Fruit fly (Drosophila melanogaster) whole organism, prepupa: Measurements from ENCODE around the gene Dus1.

ENCODE experiments used
- Blimp-1 ChIP-seq: fragments of 200-800 bp; sonication (Bioruptor generic); optimal IDR thresholded peaks from 3 replicates; lab custom pipeline; 2017; ENCODE audit warnings: missing biosample characterization, missing genetic modification characterization, mild to moderate bottlenecking, moderate library complexity, missing genetic modification reagents
- CG11294 ChIP-seq: fragments of 200-800 bp; sonication (Bioruptor generic); IDR thresholded peaks from 2 replicates; pipeline ENCODE4 v1.3.6; 2022; ENCODE audit warnings: missing biosample characterization, missing genetic modification characterization
- CG6808 ChIP-seq: fragments of 200-800 bp; sonication (Bioruptor generic); optimal IDR thresholded peaks from 3 replicates; lab custom pipeline; 2017; ENCODE audit warnings: missing biosample characterization, missing genetic modification characterization, mild to moderate bottlenecking, moderate library complexity, missing genetic modification reagents
- CG7368 ChIP-seq: fragments of 200-800 bp; sonication (Bioruptor generic); optimal IDR thresholded peaks from 3 replicates; lab custom pipeline; 2016; ENCODE audit warnings: missing biosample characterization, missing genetic modification characterization
- Eip78C ChIP-seq: fragments of 200-800 bp; sonication (Bioruptor generic); peaks from one replicate; lab custom pipeline; 2016; ENCODE audit warnings: missing biosample characterization, missing genetic modification characterization
- Ets21C ChIP-seq: fragments of 200-800 bp; sonication (Bioruptor generic); optimal IDR thresholded peaks from 3 replicates; lab custom pipeline; 2016; ENCODE audit warnings: missing biosample characterization, missing genetic modification characterization
- vri ChIP-seq: fragments of 200-800 bp; sonication (Bioruptor generic); optimal IDR thresholded peaks from 3 replicates; lab custom pipeline; 2016; ENCODE audit warnings: missing biosample characterization, mild to moderate bottlenecking, missing genetic modification characterization

DNA sequence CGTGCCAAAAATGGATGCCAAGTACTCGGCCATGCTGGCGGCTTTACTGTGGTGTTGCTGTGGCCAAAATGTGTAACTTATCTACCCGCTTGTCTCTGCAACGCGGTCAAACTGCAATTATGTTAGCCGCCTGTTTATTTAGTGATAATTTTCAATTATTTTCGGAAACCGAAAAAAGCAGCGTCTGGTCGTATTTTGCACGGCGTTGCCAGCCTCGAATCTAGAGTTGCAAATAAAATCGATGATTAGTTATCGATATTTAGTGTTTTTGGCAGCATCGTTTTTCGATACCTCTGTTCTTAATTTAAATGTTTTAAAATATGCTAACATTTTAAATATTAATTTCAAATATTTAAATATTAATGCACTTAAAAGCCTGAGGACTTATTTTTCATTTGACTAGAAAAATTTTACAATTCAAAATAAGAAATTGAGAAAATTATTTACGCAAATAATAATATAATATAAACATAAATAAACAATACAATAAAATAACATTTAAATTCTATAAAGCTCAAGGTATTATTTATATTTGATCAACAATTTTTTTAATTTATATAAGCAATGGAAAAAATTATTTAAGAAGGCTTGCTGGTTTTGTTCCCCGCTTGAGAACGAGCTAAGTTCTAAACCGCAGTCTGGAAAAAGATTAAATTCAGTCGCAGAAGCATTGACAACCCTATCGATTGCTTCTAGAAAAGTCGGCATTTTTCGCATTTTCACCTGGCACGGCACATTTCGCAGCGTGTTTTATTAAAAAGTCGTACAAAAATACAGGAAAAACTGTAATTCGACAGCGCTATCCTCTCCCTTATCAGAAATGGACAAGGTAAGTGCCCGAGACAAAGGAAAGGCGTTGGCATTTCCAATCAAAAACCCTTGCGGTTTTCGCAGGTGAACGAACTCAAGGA is 23.2 kb upstream of the Dus1 start, which contains the start of the genes U2af38 and Stip1:
- TF ChIP-seq CG6808 (GFP tag; lab: Kevin White, UChicago) (no peak), CG7368 (GFP tag; lab: Kevin White, UChicago) (no peak), Blimp-1 (GFP tag; lab: Kevin White, UChicago) (no peak), CG11294 (GFP tag; lab: Robert Waterston, UW) (no peak), Eip78C (GFP tag; lab: Kevin White, UChicago) (peak; percentile 64), vri (GFP tag; lab: Kevin White, UChicago) (no peak), Ets21C (GFP tag; lab: Kevin White, UChicago) (no peak)
